Worm (Caenorhabditis elegans) whole organism, L1 larva: ENCODE data around the gene B0361.4.
A peak's percentile ranks its signal among the peaks of the same experiment; 100 is the strongest.

ENCODE experiments used
- aha-1 ChIP-seq: fragments of 150-350 bp; optimal IDR thresholded peaks from 2 replicates; lab custom pipeline; 2014; ENCODE audit warnings: missing biosample characterization, missing genetic modification characterization
- ama-1 ChIP-seq: fragments of 150-350 bp; optimal IDR thresholded peaks from 2 replicates; lab custom pipeline; 2014
- blmp-1 ChIP-seq: fragments of 150-350 bp; optimal IDR thresholded peaks from 2 replicates; lab custom pipeline; 2014; ENCODE audit warnings: missing biosample characterization, missing genetic modification characterization
- efl-1 ChIP-seq, 4 experiments: fragments of 150-350 bp; optimal IDR thresholded peaks in 3 of 4; peaks in 1 of 4; 1 replicate in 1 of 4; 2 replicates in 3 of 4; lab custom pipeline; 2014; ENCODE audit warnings: missing biosample characterization in 2 of 4, missing genetic modification characterization in 2 of 4, missing genetic modification reagents in 2 of 4
- elt-3 ChIP-seq, 6 experiments: fragments of 150-350 bp in 1 of 6; sonication (generic microtip); optimal IDR thresholded peaks; 2 replicates each; lab custom pipeline; 2017 to 2018; ENCODE audit warnings: missing biosample characterization in 6 of 6, missing genetic modification characterization in 6 of 6, inconsistent platforms in 1 of 6
- fos-1 ChIP-seq: fragments of 150-350 bp; optimal IDR thresholded peaks from 2 replicates; lab custom pipeline; 2014; ENCODE audit warnings: missing biosample characterization, missing genetic modification characterization
- jun-1 ChIP-seq: fragments of 150-350 bp; optimal IDR thresholded peaks from 2 replicates; lab custom pipeline; 2014; ENCODE audit warnings: missing biosample characterization, missing genetic modification reagents, missing genetic modification characterization
- mdl-1 ChIP-seq, 2 experiments: fragments of 150-350 bp; optimal IDR thresholded peaks; 2 replicates each; lab custom pipeline; 2014 to 2017; ENCODE audit warnings: missing biosample characterization in 2 of 2, missing genetic modification characterization in 2 of 2, inconsistent platforms in 1 of 2
- nhr-11 ChIP-seq: fragments of 150-350 bp; optimal IDR thresholded peaks from 2 replicates; lab custom pipeline; 2014; ENCODE audit warnings: missing biosample characterization, missing genetic modification characterization
- nhr-237 ChIP-seq: fragments of 150-350 bp; optimal IDR thresholded peaks from 2 replicates; lab custom pipeline; 2014; ENCODE audit warnings: missing biosample characterization, missing genetic modification characterization
- pag-3 ChIP-seq: sonication (generic microtip); optimal IDR thresholded peaks from 2 replicates; lab custom pipeline; 2017; ENCODE audit warnings: missing genetic modification characterization, mild to moderate bottlenecking, missing compliant biosample characterization, antibody characterized with exemption, borderline replicate concordance; ENCODE audit not compliant: insufficient read depth
- zag-1 ChIP-seq: fragments of 150-350 bp; optimal IDR thresholded peaks from 2 replicates; lab custom pipeline; 2014; ENCODE audit warnings: missing biosample characterization, missing genetic modification characterization

DNA sequence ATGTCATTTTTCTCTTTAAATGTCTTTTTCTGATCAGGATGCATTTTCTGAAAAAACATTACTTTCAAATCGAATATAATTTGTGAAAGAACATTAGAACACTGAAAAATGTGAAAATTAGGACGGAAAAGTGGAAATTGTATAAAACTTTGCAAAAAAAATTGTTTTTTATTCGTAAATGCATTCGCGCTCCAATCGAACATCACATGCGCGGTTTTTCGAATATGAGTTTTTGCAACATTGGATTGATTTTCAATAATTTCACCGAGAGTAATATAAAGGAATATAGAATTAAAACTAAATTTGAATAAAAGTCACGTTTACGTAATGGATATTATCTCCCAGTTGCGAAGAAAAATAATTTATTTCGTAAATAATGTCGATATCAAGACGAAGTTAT is 18.4 kb downstream of the B0361.4 start, which contains the start of the genes spot-1 and B0361.11:
- TF ChIP-seq mdl-1 (tag; optimal IDR thresholded peaks at IDR 0.05; lab: Kevin White, UChicago) (peak in 1 of 2 experiments; percentile 11), zag-1 (tag; lab: Kevin White, UChicago) (no peak), aha-1 (tag; lab: Kevin White, UChicago) (no peak), nhr-237 (tag; lab: Kevin White, UChicago) (no peak), ama-1 (lab: Kevin White, UChicago) (no peak), jun-1 (tag; lab: Kevin White, UChicago) (peak; percentile 32), nhr-11 (tag; lab: Kevin White, UChicago) (no peak), elt-3 (tag; optimal IDR thresholded peaks at IDR 0.05; lab: Kevin White, UChicago) (peak in 2 of 6 experiments; percentile 31 to 50), pag-3 (tag; lab: Kevin White, UChicago) (no peak), efl-1 (optimal IDR thresholded peaks at IDR 0.05; lab: Kevin White, UChicago) (peak; percentile 79 to 97), efl-1 (GFP tag; optimal IDR thresholded peaks at IDR 0.05 in 1 of 2; lab: Kevin White, UChicago) (peak; percentile 97 to 100), fos-1 (tag; lab: Kevin White, UChicago) (peak; percentile 18), blmp-1 (tag; lab: Kevin White, UChicago) (peak; percentile 55)
